Worm (Caenorhabditis elegans) whole organism, midembryonic: ENCODE results near the gene M110.10.

Source experiments
- cog-1 ChIP-seq: sonication (generic microtip); optimal IDR thresholded peaks from 2 replicates; lab custom pipeline; 2016; ENCODE audit warnings: missing genetic modification characterization, missing compliant biosample characterization
- flt-1 ChIP-seq: fragments of 200-800 bp; sonication (Bioruptor generic); IDR thresholded peaks from 2 replicates; pipeline ENCODE4 v1.3.6; 2022; ENCODE audit warnings: missing genetic modification characterization, missing compliant biosample characterization
- klf-2 ChIP-seq: fragments of 200-800 bp; sonication (Bioruptor generic); conservative IDR thresholded peaks from 2 replicates; pipeline ENCODE4 v1.3.6; 2022; ENCODE audit warnings: missing genetic modification reagents, missing genetic modification characterization, missing compliant biosample characterization
- med-1 ChIP-seq: sonication (generic microtip); optimal IDR thresholded peaks from 2 replicates; lab custom pipeline; 2017; ENCODE audit warnings: missing genetic modification characterization, mild to moderate bottlenecking, missing compliant biosample characterization, antibody characterized with exemption, missing genetic modification reagents; ENCODE audit not compliant: insufficient read depth
- ref-1 ChIP-seq: fragments of 200-800 bp; sonication (Bioruptor generic); conservative IDR thresholded peaks from 2 replicates; pipeline ENCODE4 v1.3.6; 2022; ENCODE audit warnings: missing genetic modification reagents, missing genetic modification characterization, missing compliant biosample characterization
- tab-1 ChIP-seq: fragments of 200-800 bp; sonication (Bioruptor generic); IDR thresholded peaks from 2 replicates; pipeline ENCODE4 v1.3.6; 2022; ENCODE audit warnings: missing genetic modification characterization, missing compliant biosample characterization
- ztf-23 ChIP-seq: fragments of 200-800 bp; sonication (Bioruptor generic); IDR thresholded peaks from 2 replicates; pipeline ENCODE4 v1.3.6; 2022; ENCODE audit warnings: missing genetic modification reagents, missing genetic modification characterization, missing compliant biosample characterization

ce11 chrII:8225347-8225746 lies 11.1 kb upstream of the M110.10 start:
- TF ChIP-seq cog-1 (tag; lab: Kevin White, UChicago) (no peak), ref-1 (GFP tag; lab: Robert Waterston, UW) (no peak), med-1 (GFP tag; lab: Kevin White, UChicago) (no peak), ztf-23 (GFP tag; lab: Robert Waterston, UW) (no peak), klf-2 (GFP tag; lab: Robert Waterston, UW) (no peak), tab-1 (GFP tag; lab: Robert Waterston, UW) (no peak), flt-1 (GFP tag; lab: Robert Waterston, UW) (no peak)
